Worm (Caenorhabditis elegans) whole organism, L3 larva: ENCODE results near the gene osm-9.

Experiments used
- ZK546.5 ChIP-seq: sonication (generic microtip); optimal IDR thresholded peaks from 2 replicates; lab custom pipeline; 2017; ENCODE audit warnings: missing biosample characterization, missing genetic modification characterization
- fos-1 ChIP-seq: fragments of 150-350 bp; optimal IDR thresholded peaks from 2 replicates; lab custom pipeline; 2014; ENCODE audit warnings: missing biosample characterization, missing genetic modification characterization
- nhr-11 ChIP-seq: fragments of 150-350 bp; optimal IDR thresholded peaks from 2 replicates; lab custom pipeline; 2014; ENCODE audit warnings: missing biosample characterization, missing genetic modification characterization
- pqm-1 ChIP-seq: fragments of 150-350 bp; optimal IDR thresholded peaks from 2 replicates; lab custom pipeline; 2017; ENCODE audit warnings: missing biosample characterization, missing genetic modification characterization, inconsistent platforms
- ztf-11 ChIP-seq: fragments of 150-350 bp; optimal IDR thresholded peaks from 2 replicates; lab custom pipeline; 2014; ENCODE audit warnings: missing biosample characterization, missing genetic modification characterization
- ztf-4 ChIP-seq: fragments of 150-350 bp; optimal IDR thresholded peaks from 2 replicates; lab custom pipeline; 2014; ENCODE audit warnings: missing biosample characterization, missing genetic modification characterization

DNA sequence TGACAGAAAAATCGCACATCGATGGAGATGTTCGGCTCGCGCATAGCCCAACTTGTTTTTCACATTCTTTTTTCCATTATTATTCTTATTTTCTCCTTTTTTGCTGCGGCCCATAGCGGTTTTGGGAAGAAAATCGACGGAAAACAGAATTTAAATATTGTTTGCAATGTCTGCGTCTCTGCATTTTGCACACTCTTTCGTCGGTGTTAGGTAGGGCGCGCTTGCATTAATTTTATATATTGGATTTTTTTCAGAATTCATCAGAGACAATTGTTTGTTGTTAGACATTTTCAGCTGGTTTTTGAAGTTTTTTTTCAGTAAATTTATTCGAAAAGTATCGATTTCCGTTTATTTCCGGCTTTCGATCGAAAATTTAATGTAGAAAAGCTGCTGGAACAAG lies 41.9 kb upstream of the osm-9 start, which contains the start of gene Y37E11B.6:
- TF ChIP-seq ztf-11 (tag; lab: Kevin White, UChicago) (no peak), fos-1 (tag; lab: Kevin White, UChicago) (no peak), ztf-4 (tag; lab: Kevin White, UChicago) (no peak), ZK546.5 (tag; lab: Kevin White, UChicago) (no peak), pqm-1 (tag; lab: Kevin White, UChicago) (no peak), nhr-11 (no peak)
